Worm (Caenorhabditis elegans): ENCODE data around the gene Y69H2.15.

Gene Y69H2.15

ce11 chrV:18662333-18662732, 35.7 kb upstream of the Y69H2.15 start:
- TF ChIP-seq dve-1 (tag; optimal IDR thresholded peaks at IDR 0.05; ENCODE audit: insufficient read depth) (no peak), aha-1 (tag) (peak; percentile 95), tra-1 (GFP tag; IDR thresholded peaks at IDR 0.05) (no peak)

- TF ChIP-seq set-16 (GFP tag; IDR thresholded peaks at IDR 0.05) (peak; percentile 57; the same call in 1 of the 2 replicates), mxl-2 (GFP tag; conservative IDR thresholded peaks at IDR 0.05) (no peak)
These were observed 32.2 kb upstream of the Y69H2.15 start for ce11 chrV:18658914-18659313.

- no peak for TF ChIP-seq pqm-1 (tag; optimal IDR thresholded peaks at IDR 0.05)
- peak; percentile 67 for TF ChIP-seq set-16 (GFP tag; IDR thresholded peaks at IDR 0.05)
These were observed 30.7 kb upstream of the Y69H2.15 start for ce11 chrV:18657391-18657790.

ce11 chrV:18656363-18656762, 29.7 kb upstream of the Y69H2.15 start:
- TF ChIP-seq D1046.2 (GFP tag; IDR thresholded peaks at IDR 0.05) (no peak), madf-9 (GFP tag; conservative IDR thresholded peaks at IDR 0.05) (no peak), nhr-111 (GFP tag; optimal IDR thresholded peaks at IDR 0.05) (no peak), Y105C5A.15 (GFP tag; IDR thresholded peaks at IDR 0.05) (no peak), hif-1 (tag; optimal IDR thresholded peaks at IDR 0.05) (no peak), set-16 (GFP tag; IDR thresholded peaks at IDR 0.05) (peak; percentile 61), daf-16 (GFP tag; optimal IDR thresholded peaks at IDR 0.05) (no peak), daf-16 (tag; optimal IDR thresholded peaks at IDR 0.05) (no peak)

ce11 chrV:18650043-18650442, 23.4 kb upstream of the Y69H2.15 start, which contains the start of gene egas-2:
egas-2 (plus strand) TSS chrV:18650343.
- TF ChIP-seq T20F7.1 (GFP tag; optimal IDR thresholded peaks at IDR 0.05) (no peak), lsy-2 (tag; optimal IDR thresholded peaks at IDR 0.05) (no peak), nhr-25 (tag; optimal IDR thresholded peaks at IDR 0.05; ENCODE audit: borderline replicate concordance, insufficient read depth) (no peak), fos-1 (tag; optimal IDR thresholded peaks at IDR 0.05) (no peak), zip-2 (tag; optimal IDR thresholded peaks at IDR 0.05) (no peak), daf-19 (GFP tag; conservative IDR thresholded peaks at IDR 0.05) (no peak), pqm-1 (tag; optimal IDR thresholded peaks at IDR 0.05) (no peak)

ce11 chrV:18644258-18644657, 17.6 kb upstream of the Y69H2.15 start:
- TF ChIP-seq pqm-1 (tag; optimal IDR thresholded peaks at IDR 0.05) (no peak), ceh-28 (tag; optimal IDR thresholded peaks at IDR 0.05) (peak; percentile 70)

- TF ChIP-seq ZK546.5 (tag; optimal IDR thresholded peaks at IDR 0.05) (no peak), ama-1 (optimal IDR thresholded peaks at IDR 0.05) (peak; percentile 39), lin-1 (GFP tag; IDR thresholded peaks at IDR 0.05) (no peak), F49E8.2 (tag; optimal IDR thresholded peaks at IDR 0.05; ENCODE audit: borderline replicate concordance) (no peak), fkh-10 (GFP tag; optimal IDR thresholded peaks at IDR 0.05) (no peak), ceh-20 (GFP tag; IDR thresholded peaks at IDR 0.05) (no peak), nhr-6 (tag; optimal IDR thresholded peaks at IDR 0.05) (peak; percentile 22), daf-8 (GFP tag; IDR thresholded peaks at IDR 0.05) (no peak), T26A8.4 (GFP tag; IDR thresholded peaks at IDR 0.05) (no peak), F37D6.2 (tag; optimal IDR thresholded peaks at IDR 0.05) (no peak), spr-3 (GFP tag; optimal IDR thresholded peaks at IDR 0.05) (no peak), pha-4 (GFP tag; IDR thresholded peaks at IDR 0.05) (no peak), pha-4 (tag; optimal IDR thresholded peaks at IDR 0.05) (no peak), zip-11 (GFP tag; IDR thresholded peaks at IDR 0.05) (no peak), hmg-1.1 (GFP tag; IDR thresholded peaks at IDR 0.05) (no peak), lsy-2 (tag; optimal IDR thresholded peaks at IDR 0.05) (peak in 1 of 2 experiments; percentile 15), mxl-3 (GFP tag; optimal IDR thresholded peaks at IDR 0.05) (no peak), skn-1 (tag; optimal IDR thresholded peaks at IDR 0.05) (no peak), mep-1 (tag; optimal IDR thresholded peaks at IDR 0.05) (peak; percentile 33), unc-62 (GFP tag; optimal IDR thresholded peaks at IDR 0.05 in 1 of 2) (peak in 1 of 2 experiments; percentile 89), unc-62 (tag; optimal IDR thresholded peaks at IDR 0.05) (no peak)
These were observed 13.1 kb upstream of the Y69H2.15 start, which contains the start of gene egas-1 for ce11 chrV:18639601-18640354. egas-1 (plus strand) TSS chrV:18640304.
